Worm (Caenorhabditis elegans) whole organism, L3 larva: ENCODE results near the gene F56D6.20.
A peak's percentile ranks its signal among the peaks of the same experiment; 100 is the strongest.

Experiments
- R02D3.7 ChIP-seq: fragments of 150-350 bp; optimal IDR thresholded peaks from 2 replicates; lab custom pipeline; 2014; ENCODE audit warnings: missing biosample characterization, missing genetic modification characterization
- ZK546.5 ChIP-seq: sonication (generic microtip); optimal IDR thresholded peaks from 2 replicates; lab custom pipeline; 2017; ENCODE audit warnings: missing biosample characterization, missing genetic modification characterization
- ceh-16 ChIP-seq: sonication (generic microtip); optimal IDR thresholded peaks from 2 replicates; lab custom pipeline; 2017; ENCODE audit warnings: missing biosample characterization, missing genetic modification characterization
- ceh-28 ChIP-seq: fragments of 150-350 bp; optimal IDR thresholded peaks from 2 replicates; lab custom pipeline; 2014; ENCODE audit warnings: missing biosample characterization, missing genetic modification reagents, missing genetic modification characterization
- ceh-82 ChIP-seq: fragments of 150-350 bp; optimal IDR thresholded peaks from 2 replicates; lab custom pipeline; 2014; ENCODE audit warnings: missing biosample characterization, missing genetic modification characterization
- ceh-9 ChIP-seq: sonication (generic microtip); optimal IDR thresholded peaks from 2 replicates; lab custom pipeline; 2018; ENCODE audit warnings: missing biosample characterization, missing genetic modification characterization
- daf-12 ChIP-seq: fragments of 150-350 bp; optimal IDR thresholded peaks from 2 replicates; lab custom pipeline; 2014; ENCODE audit warnings: missing biosample characterization, missing genetic modification reagents, missing genetic modification characterization
- egl-27 ChIP-seq: sonication (generic microtip); optimal IDR thresholded peaks from 4 replicates; lab custom pipeline; 2017; ENCODE audit warnings: missing biosample characterization, missing genetic modification reagents, missing genetic modification characterization
- egl-5 ChIP-seq: fragments of 150-350 bp; optimal IDR thresholded peaks from 2 replicates; lab custom pipeline; 2017; ENCODE audit warnings: missing biosample characterization, missing genetic modification reagents, missing genetic modification characterization, inconsistent platforms
- elt-1 ChIP-seq: fragments of 150-350 bp; optimal IDR thresholded peaks from 2 replicates; lab custom pipeline; 2014; ENCODE audit warnings: missing biosample characterization, missing genetic modification characterization
- elt-2 ChIP-seq: sonication (generic microtip); optimal IDR thresholded peaks from 2 replicates; lab custom pipeline; 2016; ENCODE audit warnings: missing genetic modification reagents, mild to moderate bottlenecking, missing genetic modification characterization, missing compliant biosample characterization
- elt-3 ChIP-seq, 3 experiments: fragments of 150-350 bp in 1 of 3; sonication (generic microtip) in 2 of 3; optimal IDR thresholded peaks; 2 replicates in 2 of 3; 4 replicates in 1 of 3; lab custom pipeline; 2014 to 2017; ENCODE audit warnings: missing biosample characterization in 3 of 3, missing genetic modification characterization in 3 of 3
- fkh-10 ChIP-seq: sonication (generic microtip); optimal IDR thresholded peaks from 2 replicates; lab custom pipeline; 2017; ENCODE audit warnings: missing biosample characterization, missing genetic modification reagents, missing genetic modification characterization
- fkh-2 ChIP-seq: fragments of 150-350 bp; optimal IDR thresholded peaks from 2 replicates; lab custom pipeline; 2014; ENCODE audit warnings: missing biosample characterization, missing genetic modification reagents, missing genetic modification characterization
- fos-1 ChIP-seq: fragments of 150-350 bp; optimal IDR thresholded peaks from 2 replicates; lab custom pipeline; 2014; ENCODE audit warnings: missing biosample characterization, missing genetic modification characterization
- hmg-11 ChIP-seq: sonication (generic microtip); optimal IDR thresholded peaks from 2 replicates; lab custom pipeline; 2016; ENCODE audit warnings: missing genetic modification characterization, missing compliant biosample characterization
- jun-1 ChIP-seq: fragments of 150-350 bp; optimal IDR thresholded peaks from 2 replicates; lab custom pipeline; 2014; ENCODE audit warnings: missing biosample characterization, missing genetic modification reagents, missing genetic modification characterization
- lin-15B ChIP-seq: fragments of 150-350 bp; optimal IDR thresholded peaks from 2 replicates; lab custom pipeline; 2014; ENCODE audit warnings: missing biosample characterization, missing genetic modification characterization
- lin-39 ChIP-seq: fragments of 150-350 bp; optimal IDR thresholded peaks from 2 replicates; lab custom pipeline; 2018; ENCODE audit warnings: missing biosample characterization, missing genetic modification reagents, missing genetic modification characterization
- lsy-12 ChIP-seq: sonication (generic microtip); optimal IDR thresholded peaks from 2 replicates; lab custom pipeline; 2016; ENCODE audit warnings: mild to moderate bottlenecking, missing genetic modification characterization, missing compliant biosample characterization
- mdl-1 ChIP-seq: fragments of 150-350 bp; optimal IDR thresholded peaks from 2 replicates; lab custom pipeline; 2014; ENCODE audit warnings: missing biosample characterization, missing genetic modification characterization
- nfya-1 ChIP-seq: sonication (generic microtip); optimal IDR thresholded peaks from 2 replicates; lab custom pipeline; 2017; ENCODE audit warnings: missing genetic modification characterization, mild to moderate bottlenecking, missing compliant biosample characterization, antibody characterized with exemption, moderate library complexity; ENCODE audit not compliant: insufficient read depth
- nhr-11 ChIP-seq: fragments of 150-350 bp; optimal IDR thresholded peaks from 2 replicates; lab custom pipeline; 2014; ENCODE audit warnings: missing biosample characterization, missing genetic modification characterization
- nhr-25 ChIP-seq: sonication (generic microtip); optimal IDR thresholded peaks from 2 replicates; lab custom pipeline; 2017; ENCODE audit warnings: missing biosample characterization, missing genetic modification characterization
- nhr-28 ChIP-seq: fragments of 150-350 bp; optimal IDR thresholded peaks from 2 replicates; lab custom pipeline; 2014; ENCODE audit warnings: missing biosample characterization, missing genetic modification characterization
- nhr-67 ChIP-seq: fragments of 150-350 bp; optimal IDR thresholded peaks from 2 replicates; lab custom pipeline; 2014; ENCODE audit warnings: missing biosample characterization, missing genetic modification characterization
- nhr-76 ChIP-seq: fragments of 150-350 bp; sonication (generic microtip); optimal IDR thresholded peaks from 5 replicates; lab custom pipeline; 2014; ENCODE audit warnings: missing biosample characterization, missing genetic modification characterization
- pha-4 ChIP-seq: fragments of 150-350 bp; optimal IDR thresholded peaks from 2 replicates; lab custom pipeline; 2014; ENCODE audit warnings: missing biosample characterization, missing genetic modification reagents, missing genetic modification characterization
- pqm-1 ChIP-seq: fragments of 150-350 bp; optimal IDR thresholded peaks from 2 replicates; lab custom pipeline; 2017; ENCODE audit warnings: missing biosample characterization, missing genetic modification characterization, inconsistent platforms
- sea-2 ChIP-seq: fragments of 150-350 bp; sonication (generic microtip); optimal IDR thresholded peaks from 4 replicates; lab custom pipeline; 2014; ENCODE audit warnings: missing biosample characterization, missing genetic modification reagents, missing genetic modification characterization
- skn-1 ChIP-seq: fragments of 150-350 bp; optimal IDR thresholded peaks from 2 replicates; lab custom pipeline; 2014; ENCODE audit warnings: missing biosample characterization, missing genetic modification characterization
- snpc-4 ChIP-seq: fragments of 150-350 bp; optimal IDR thresholded peaks from 2 replicates; lab custom pipeline; 2014; ENCODE audit warnings: missing biosample characterization, missing genetic modification characterization
- tbx-2 ChIP-seq: sonication (generic microtip); optimal IDR thresholded peaks from 2 replicates; lab custom pipeline; 2016; ENCODE audit warnings: mild to moderate bottlenecking, missing genetic modification characterization, missing compliant biosample characterization
- unc-39 ChIP-seq: sonication (generic microtip); optimal IDR thresholded peaks from 4 replicates; lab custom pipeline; 2017; ENCODE audit warnings: missing biosample characterization, missing genetic modification characterization
- zag-1 ChIP-seq: fragments of 150-350 bp; optimal IDR thresholded peaks from 2 replicates; lab custom pipeline; 2014; ENCODE audit warnings: missing biosample characterization, missing genetic modification characterization
- ztf-11 ChIP-seq: fragments of 150-350 bp; optimal IDR thresholded peaks from 2 replicates; lab custom pipeline; 2014; ENCODE audit warnings: missing biosample characterization, missing genetic modification characterization
- ztf-4 ChIP-seq: fragments of 150-350 bp; optimal IDR thresholded peaks from 2 replicates; lab custom pipeline; 2014; ENCODE audit warnings: missing biosample characterization, missing genetic modification characterization

The F56D6.20 gene

DNA sequence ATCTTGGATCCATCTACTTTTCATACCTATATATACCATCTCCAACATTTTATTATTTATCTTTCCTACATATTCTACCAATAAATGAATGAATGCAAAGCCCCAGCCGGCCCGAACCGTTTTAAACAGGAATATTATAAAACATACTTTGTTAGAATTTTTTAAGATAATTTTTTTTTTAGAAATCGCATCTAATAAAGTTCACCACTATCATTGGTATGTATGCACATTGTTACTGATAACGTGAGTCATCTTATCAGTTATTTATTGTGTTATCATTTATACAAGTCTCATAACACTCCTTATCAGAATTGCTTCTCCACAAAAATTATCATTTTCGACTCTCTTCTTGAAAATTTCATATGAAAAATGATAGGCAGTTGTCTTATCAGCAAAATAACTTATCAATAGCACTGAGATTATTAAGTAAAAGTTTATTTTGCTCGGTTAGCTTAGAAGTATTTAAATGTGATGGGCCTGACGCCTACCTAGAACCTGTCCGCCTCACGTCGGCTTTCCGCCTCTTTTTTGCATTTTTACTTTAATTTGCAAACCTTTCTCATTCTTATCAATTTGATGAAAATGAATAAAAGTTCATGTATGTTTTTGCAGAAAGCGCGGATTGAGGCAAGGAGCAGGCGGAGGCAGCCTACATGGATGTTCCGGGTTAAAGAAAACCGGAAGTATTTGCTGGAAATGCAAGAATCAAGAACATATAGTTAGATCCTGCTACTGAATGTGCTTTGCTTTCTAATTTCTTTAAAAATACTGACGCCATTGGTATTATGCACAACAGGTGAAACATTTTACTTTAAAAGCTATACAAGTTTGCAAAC lies 12.8 kb upstream of the F56D6.20 start, which contains the start of gene srz-62:
Gene srz-62, plus strand, starts transcription at position 786 of the 836 bp plus-strand sequence.
- TF ChIP-seq fos-1 (tag; lab: Kevin White, UChicago) = peak; percentile 82
- TF ChIP-seq ZK546.5 = no peak
- TF ChIP-seq nhr-28 (tag; lab: Kevin White, UChicago) = no peak
- TF ChIP-seq pha-4 (tag; lab: Kevin White, UChicago) = peak; percentile 91
- TF ChIP-seq elt-2 (tag; lab: Kevin White, UChicago) = peak; percentile 100
- peak; percentile 98 for TF ChIP-seq jun-1 (tag; lab: Kevin White, UChicago)
- TF ChIP-seq pqm-1 (tag; lab: Kevin White, UChicago) = peak; percentile 100
- no peak for TF ChIP-seq snpc-4
- no peak for TF ChIP-seq zag-1 (tag; lab: Kevin White, UChicago)
- TF ChIP-seq egl-27 (tag; lab: Kevin White, UChicago) = peak; percentile 92
- no peak for TF ChIP-seq mdl-1 (tag; lab: Kevin White, UChicago)
- TF ChIP-seq, all 47 proteins: peak for 6

DNA sequence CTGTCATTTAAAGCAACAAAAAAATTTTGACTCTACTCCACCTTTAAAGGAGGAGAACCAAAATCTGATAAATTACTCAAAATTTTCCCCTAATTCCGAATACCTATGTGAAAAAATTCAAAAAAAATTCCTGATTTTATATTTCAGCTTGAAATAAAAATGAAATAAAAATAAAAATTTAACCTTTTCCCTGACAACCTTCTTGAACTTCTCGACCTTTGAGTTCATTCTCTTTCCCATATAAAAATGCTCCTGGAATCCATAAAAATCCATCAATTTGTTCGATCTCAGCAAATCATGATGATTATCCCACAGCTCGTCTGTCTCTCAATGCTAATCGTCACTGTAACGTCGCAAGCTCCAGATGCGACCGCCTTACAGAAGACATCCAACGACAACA lies 9.7 kb upstream of the F56D6.20 start, which contains the start of gene F56D6.6:
Gene F56D6.6, plus strand, starts transcription at position 301 of the 400 bp plus-strand sequence.
- TF ChIP-seq ZK546.5 = no peak
- no peak for TF ChIP-seq pqm-1 (tag; lab: Kevin White, UChicago)
- no peak for TF ChIP-seq pha-4 (tag; lab: Kevin White, UChicago)
- TF ChIP-seq ceh-82 = no peak
- no peak for TF ChIP-seq nhr-11 (tag; lab: Kevin White, UChicago)
- TF ChIP-seq jun-1 (tag; lab: Kevin White, UChicago) = no peak
- TF ChIP-seq fos-1 (tag; lab: Kevin White, UChicago) = no peak
- no peak for TF ChIP-seq ztf-11
- TF ChIP-seq egl-27 (tag; lab: Kevin White, UChicago) = no peak
- TF ChIP-seq nhr-76 (tag; lab: Kevin White, UChicago) = no peak
- no peak for TF ChIP-seq fkh-10 (GFP tag; lab: Kevin White, UChicago)
- TF ChIP-seq nhr-67 (tag; lab: Kevin White, UChicago) = no peak
- TF ChIP-seq lin-39 (tag; lab: Kevin White, UChicago) = no peak
- no peak for TF ChIP-seq hmg-11 (tag; lab: Kevin White, UChicago)
- no peak for TF ChIP-seq lin-15B
- TF ChIP-seq elt-3 (tag; optimal IDR thresholded peaks at IDR 0.05; lab: Kevin White, UChicago) = no peak
- TF ChIP-seq snpc-4 = no peak
- no peak for TF ChIP-seq sea-2 (GFP tag; lab: Kevin White, UChicago)
- TF ChIP-seq daf-12 (tag; lab: Kevin White, UChicago) = no peak
- no peak for TF ChIP-seq nfya-1 (tag; lab: Kevin White, UChicago)

DNA sequence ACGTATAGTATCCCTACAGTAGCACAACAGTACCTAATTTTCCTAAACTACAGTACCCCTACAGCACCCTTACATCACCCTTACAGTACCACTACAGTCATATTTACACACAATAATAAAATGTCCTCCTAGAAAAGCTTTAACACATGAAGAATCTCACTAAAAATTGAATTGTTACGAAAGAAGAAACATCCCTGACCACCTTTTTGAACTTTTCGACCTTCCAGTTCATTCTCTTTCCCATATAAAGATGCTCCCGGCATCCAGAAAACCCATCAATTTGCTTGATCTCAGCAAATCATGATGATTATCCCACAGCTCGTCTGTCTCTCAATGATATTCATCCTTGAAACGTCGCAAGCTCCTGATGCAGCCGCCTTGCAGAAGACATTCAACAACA lies 8.1 kb upstream of the F56D6.20 start, which contains the start of gene F56D6.21:
Gene F56D6.21, plus strand, starts transcription at position 301 of the 400 bp plus-strand sequence.
- TF ChIP-seq fkh-10 (GFP tag; lab: Kevin White, UChicago) = no peak
- TF ChIP-seq ztf-4 (tag; lab: Kevin White, UChicago) = no peak
- no peak for TF ChIP-seq ceh-28
- TF ChIP-seq ceh-9 (tag; lab: Kevin White, UChicago) = no peak
- TF ChIP-seq lin-15B = no peak
- TF ChIP-seq ceh-82 = no peak
- TF ChIP-seq unc-39 (tag; lab: Kevin White, UChicago) = no peak
- TF ChIP-seq pha-4 (tag; lab: Kevin White, UChicago) = no peak
- TF ChIP-seq egl-5 = no peak
- TF ChIP-seq lsy-12 (tag; lab: Kevin White, UChicago) = no peak
- no peak for TF ChIP-seq jun-1 (tag; lab: Kevin White, UChicago)
- TF ChIP-seq R02D3.7 (tag; lab: Kevin White, UChicago) = no peak
- TF ChIP-seq sea-2 (GFP tag; lab: Kevin White, UChicago) = no peak

DNA sequence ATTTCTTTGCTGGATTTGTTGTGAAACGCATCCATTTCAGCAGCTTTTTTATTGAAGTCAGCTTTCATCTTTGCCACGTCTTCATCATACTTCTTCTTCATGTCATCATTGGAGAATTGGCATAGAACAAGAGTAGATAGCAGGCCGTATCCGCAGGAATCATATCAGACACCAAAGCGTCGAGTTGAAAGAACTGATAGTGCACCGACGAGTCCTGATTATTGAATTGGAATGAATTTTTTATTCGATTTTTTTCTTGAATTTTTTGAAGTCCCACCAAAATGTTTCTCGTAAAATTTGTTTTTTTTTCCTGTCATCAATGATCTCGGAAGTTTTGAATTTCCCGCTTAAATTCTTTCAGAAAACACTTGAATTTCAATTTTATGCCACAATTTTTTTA lies 6.3 kb upstream of the F56D6.20 start, which contains the start of gene F56D6.11:
Gene F56D6.11, minus strand, starts transcription at position 101 of the 400 bp plus-strand sequence.
- TF ChIP-seq elt-1 (tag; lab: Kevin White, UChicago) (no peak), ceh-28 (no peak), elt-2 (tag; lab: Kevin White, UChicago) (no peak), nhr-25 (no peak), tbx-2 (tag; lab: Kevin White, UChicago) (no peak), fkh-2 (tag; lab: Kevin White, UChicago) (no peak), zag-1 (tag; lab: Kevin White, UChicago) (no peak), elt-3 (tag; optimal IDR thresholded peaks at IDR 0.05; lab: Kevin White, UChicago) (no peak), R02D3.7 (tag; lab: Kevin White, UChicago) (no peak), fos-1 (tag; lab: Kevin White, UChicago) (no peak), sea-2 (GFP tag; lab: Kevin White, UChicago) (no peak), skn-1 (tag; lab: Kevin White, UChicago) (no peak), ceh-16 (tag; lab: Kevin White, UChicago) (no peak), nfya-1 (tag; lab: Kevin White, UChicago) (no peak)
